Worm (Caenorhabditis elegans) whole organism, mixed stage, embryonic: ENCODE measurements around the gene nep-12.

Source experiments
- blmp-1 ChIP-seq: fragments of 150-350 bp; optimal IDR thresholded peaks from 2 replicates; lab custom pipeline; 2014; ENCODE audit warnings: missing biosample characterization, missing genetic modification characterization
- ceh-83 ChIP-seq: fragments of 200-800 bp; sonication (Bioruptor generic); optimal IDR thresholded peaks from 2 replicates; lab custom pipeline; 2018; ENCODE audit warnings: mild to moderate bottlenecking, missing genetic modification characterization, missing compliant biosample characterization
- elt-3 ChIP-seq: fragments of 150-350 bp; optimal IDR thresholded peaks from 2 replicates; lab custom pipeline; 2014; ENCODE audit warnings: missing biosample characterization, missing genetic modification characterization
- hlh-1 ChIP-seq: fragments of 150-350 bp; optimal IDR thresholded peaks from 2 replicates; lab custom pipeline; 2014; ENCODE audit warnings: missing biosample characterization, missing genetic modification reagents, missing genetic modification characterization
- lsy-2 ChIP-seq: fragments of 150-350 bp; optimal IDR thresholded peaks from 2 replicates; lab custom pipeline; 2014; ENCODE audit warnings: missing biosample characterization, missing genetic modification characterization
- nhr-237 ChIP-seq: fragments of 150-350 bp; optimal IDR thresholded peaks from 2 replicates; lab custom pipeline; 2014; ENCODE audit warnings: missing biosample characterization, missing genetic modification characterization
- snpc-4 ChIP-seq: fragments of 150-350 bp; optimal IDR thresholded peaks from 2 replicates; lab custom pipeline; 2014; ENCODE audit warnings: missing biosample characterization, missing genetic modification characterization

- TF ChIP-seq hlh-1 (tag; lab: Kevin White, UChicago) = no peak
- TF ChIP-seq nhr-237 (tag; lab: Kevin White, UChicago) = no peak
- no peak for TF ChIP-seq lsy-2 (tag; lab: Kevin White, UChicago)
- no peak for TF ChIP-seq blmp-1
- no peak for TF ChIP-seq ceh-83
- TF ChIP-seq snpc-4 (tag; lab: Kevin White, UChicago) = no peak
- TF ChIP-seq elt-3 (tag; lab: Kevin White, UChicago) = no peak
Observed at ce11 chrII:4749581-4749980, 34.8 kb downstream of the nep-12 start, which contains the start of gene F41C3.2.
